Worm (Caenorhabditis elegans): ENCODE measurements around the gene T07C4.12.

The T07C4.12 gene

ce11 chrIII:10341758-10342157, 9.3 kb upstream of the T07C4.12 start, which contains the start of gene tbx-9:
Gene tbx-9, minus strand, starts transcription at chrIII:10341858.
- TF ChIP-seq ref-1 (GFP tag; conservative IDR thresholded peaks at IDR 0.05) (no peak), T22C8.4 (GFP tag; IDR thresholded peaks at IDR 0.05) (no peak), flt-1 (GFP tag; IDR thresholded peaks at IDR 0.05) (no peak), ztf-29 (GFP tag; IDR thresholded peaks at IDR 0.05) (no peak)

ce11 chrIII:10339949-10340348, 7.5 kb upstream of the T07C4.12 start:
- no peak for TF ChIP-seq med-1 (GFP tag; optimal IDR thresholded peaks at IDR 0.05; ENCODE audit: insufficient read depth)
- TF ChIP-seq ref-1 (GFP tag; conservative IDR thresholded peaks at IDR 0.05), result no peak
- TF ChIP-seq ztf-23 (GFP tag; IDR thresholded peaks at IDR 0.05), result no peak
- TF ChIP-seq flt-1 (GFP tag; IDR thresholded peaks at IDR 0.05), result no peak
- TF ChIP-seq tab-1 (GFP tag; IDR thresholded peaks at IDR 0.05), result no peak

- TF ChIP-seq flt-1 (GFP tag; IDR thresholded peaks at IDR 0.05) (no peak), ztf-23 (GFP tag; IDR thresholded peaks at IDR 0.05) (no peak), klf-2 (GFP tag; conservative IDR thresholded peaks at IDR 0.05) (no peak), tab-1 (GFP tag; IDR thresholded peaks at IDR 0.05) (no peak)
Observed at ce11 chrIII:10338992-10339852, 6.8 kb upstream of the T07C4.12 start.

ce11 chrIII:10337508-10338166, 5.2 kb upstream of the T07C4.12 start, which contains the start of gene ttr-15:
Gene ttr-15, plus strand, starts transcription at chrIII:10337847.
- TF ChIP-seq ztf-23 (GFP tag; IDR thresholded peaks at IDR 0.05), result no peak
- no peak for TF ChIP-seq med-1 (GFP tag; optimal IDR thresholded peaks at IDR 0.05; ENCODE audit: insufficient read depth)
- TF ChIP-seq ref-1 (GFP tag; conservative IDR thresholded peaks at IDR 0.05), result no peak
- TF ChIP-seq cog-1 (tag; optimal IDR thresholded peaks at IDR 0.05), result no peak
- no peak for TF ChIP-seq klf-2 (GFP tag; conservative IDR thresholded peaks at IDR 0.05)
- no peak for TF ChIP-seq T22C8.4 (GFP tag; IDR thresholded peaks at IDR 0.05)
- TF ChIP-seq flt-1 (GFP tag; IDR thresholded peaks at IDR 0.05), result no peak
- no peak for TF ChIP-seq ztf-29 (GFP tag; IDR thresholded peaks at IDR 0.05)
- no peak for TF ChIP-seq tab-1 (GFP tag; IDR thresholded peaks at IDR 0.05)

- no peak for TF ChIP-seq ztf-23 (GFP tag; IDR thresholded peaks at IDR 0.05)
- TF ChIP-seq T22C8.4 (GFP tag; IDR thresholded peaks at IDR 0.05), result no peak
- no peak for TF ChIP-seq flt-1 (GFP tag; IDR thresholded peaks at IDR 0.05)
- TF ChIP-seq ref-1 (GFP tag; conservative IDR thresholded peaks at IDR 0.05), result no peak
- TF ChIP-seq ztf-29 (GFP tag; IDR thresholded peaks at IDR 0.05), result no peak
- TF ChIP-seq klf-2 (GFP tag; conservative IDR thresholded peaks at IDR 0.05), result no peak
- TF ChIP-seq med-1 (GFP tag; optimal IDR thresholded peaks at IDR 0.05; ENCODE audit: insufficient read depth), result no peak
- TF ChIP-seq tab-1 (GFP tag; IDR thresholded peaks at IDR 0.05), result no peak
- TF ChIP-seq cog-1 (tag; optimal IDR thresholded peaks at IDR 0.05), result no peak
Observed at ce11 chrIII:10336109-10336508, 3.6 kb upstream of the T07C4.12 start.

ce11 chrIII:10335086-10335485, 2.6 kb upstream of the T07C4.12 start, which contains the start of gene ced-9:
Gene ced-9, plus strand, starts transcription at chrIII:10335172.
- TF ChIP-seq med-1 (GFP tag; optimal IDR thresholded peaks at IDR 0.05; ENCODE audit: insufficient read depth), result no peak
- TF ChIP-seq ref-1 (GFP tag; conservative IDR thresholded peaks at IDR 0.05), result no peak
- TF ChIP-seq ztf-29 (GFP tag; IDR thresholded peaks at IDR 0.05), result no peak

ce11 chrIII:10333961-10334542, 1.6 kb upstream of the T07C4.12 start, which contains the start of the genes jmjd-4 and mev-1:
Gene jmjd-4, minus strand, starts transcription at chrIII:10334018.
Gene mev-1, plus strand, starts transcription at chrIII:10334277.
- TF ChIP-seq ref-1 (GFP tag; conservative IDR thresholded peaks at IDR 0.05), result no peak
- no peak for TF ChIP-seq med-1 (GFP tag; optimal IDR thresholded peaks at IDR 0.05; ENCODE audit: insufficient read depth)
- TF ChIP-seq ztf-29 (GFP tag; IDR thresholded peaks at IDR 0.05), result no peak
- no peak for TF ChIP-seq tab-1 (GFP tag; IDR thresholded peaks at IDR 0.05)
- no peak for TF ChIP-seq klf-2 (GFP tag; conservative IDR thresholded peaks at IDR 0.05)
- TF ChIP-seq cog-1 (tag; optimal IDR thresholded peaks at IDR 0.05), result peak; percentile 51
- no peak for TF ChIP-seq flt-1 (GFP tag; IDR thresholded peaks at IDR 0.05)
- TF ChIP-seq ztf-23 (GFP tag; IDR thresholded peaks at IDR 0.05), result peak; percentile 52; the same call in 1 of the 2 replicates
- TF ChIP-seq T22C8.4 (GFP tag; IDR thresholded peaks at IDR 0.05), result 0 out of 2 replicates have a peak, but pooled peaks have one; percentile 19

ce11 chrIII:10331232-10331631, 1.2 kb downstream of the T07C4.12 start:
- TF ChIP-seq cog-1 (tag; optimal IDR thresholded peaks at IDR 0.05), result no peak
- TF ChIP-seq klf-2 (GFP tag; conservative IDR thresholded peaks at IDR 0.05), result no peak
- TF ChIP-seq T22C8.4 (GFP tag; IDR thresholded peaks at IDR 0.05), result no peak
- no peak for TF ChIP-seq med-1 (GFP tag; optimal IDR thresholded peaks at IDR 0.05; ENCODE audit: insufficient read depth)
- no peak for TF ChIP-seq ztf-23 (GFP tag; IDR thresholded peaks at IDR 0.05)
- TF ChIP-seq tab-1 (GFP tag; IDR thresholded peaks at IDR 0.05), result no peak
- TF ChIP-seq ref-1 (GFP tag; conservative IDR thresholded peaks at IDR 0.05), result no peak
- no peak for TF ChIP-seq ztf-29 (GFP tag; IDR thresholded peaks at IDR 0.05)
- TF ChIP-seq flt-1 (GFP tag; IDR thresholded peaks at IDR 0.05), result no peak

- TF ChIP-seq T22C8.4 (GFP tag; IDR thresholded peaks at IDR 0.05) (no peak), flt-1 (GFP tag; IDR thresholded peaks at IDR 0.05) (no peak), ztf-23 (GFP tag; IDR thresholded peaks at IDR 0.05) (no peak), klf-2 (GFP tag; conservative IDR thresholded peaks at IDR 0.05) (no peak), tab-1 (GFP tag; IDR thresholded peaks at IDR 0.05) (no peak), cog-1 (tag; optimal IDR thresholded peaks at IDR 0.05) (no peak), ztf-29 (GFP tag; IDR thresholded peaks at IDR 0.05) (no peak), med-1 (GFP tag; optimal IDR thresholded peaks at IDR 0.05; ENCODE audit: insufficient read depth) (no peak), ref-1 (GFP tag; conservative IDR thresholded peaks at IDR 0.05) (no peak)
Observed at ce11 chrIII:10330372-10331062, 1.9 kb downstream of the T07C4.12 start, which contains the start of gene nex-2. Gene nex-2, minus strand, starts transcription at chrIII:10330422.

All from whole organism, midembryonic.